Worm (Caenorhabditis elegans): ENCODE measurements around the gene B0252.1.

The B0252.1 gene

DNA sequence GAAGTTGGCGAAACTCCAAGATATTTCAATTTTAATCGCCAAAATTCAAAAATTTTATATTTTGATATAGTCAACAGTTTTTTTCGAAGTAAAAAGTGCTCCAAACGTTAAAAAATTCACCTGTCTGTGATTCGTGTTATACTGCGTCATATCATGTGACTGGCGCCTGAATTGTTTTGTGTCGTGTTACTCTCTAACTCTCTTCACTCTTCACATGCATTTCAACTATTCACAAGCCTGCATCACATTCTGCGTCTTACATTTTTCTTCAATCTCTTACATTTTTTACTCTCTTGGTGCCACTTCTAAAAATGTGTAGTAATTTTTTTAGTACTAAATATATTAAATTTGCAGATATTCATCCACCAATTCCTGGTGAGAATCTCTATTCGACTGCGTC is 8.9 kb downstream of the B0252.1 start, which contains the start of gene flcn-1 (continued):
- no peak for TF ChIP-seq nhr-11 (tag; optimal IDR thresholded peaks at IDR 0.05)
- peak; percentile 7 for TF ChIP-seq dsc-1 (tag; optimal IDR thresholded peaks at IDR 0.05)
- TF ChIP-seq pqm-1 (tag; optimal IDR thresholded peaks at IDR 0.05), result no peak
- peak; percentile 68 for TF ChIP-seq C04F5.9 (tag; optimal IDR thresholded peaks at IDR 0.05)
- peak; percentile 45 for TF ChIP-seq hlh-4 (tag; optimal IDR thresholded peaks at IDR 0.05)
- TF ChIP-seq rnt-1 (tag; optimal IDR thresholded peaks at IDR 0.05), result peak; percentile 40
- no peak for TF ChIP-seq skn-1 (tag; optimal IDR thresholded peaks at IDR 0.05)
- peak; percentile 81 for TF ChIP-seq fkh-8 (tag; optimal IDR thresholded peaks at IDR 0.05)
- TF ChIP-seq sup-37 (GFP tag; optimal IDR thresholded peaks at IDR 0.05), result no peak
- TF ChIP-seq pax-3 (tag; optimal IDR thresholded peaks at IDR 0.05), result no peak
- TF ChIP-seq elt-3 (tag; optimal IDR thresholded peaks at IDR 0.05), result no peak
- peak; percentile 85 for TF ChIP-seq lin-14 (GFP tag; optimal IDR thresholded peaks at IDR 0.05)
- no peak for TF ChIP-seq aly-2 (tag; optimal IDR thresholded peaks at IDR 0.05)
- TF ChIP-seq tlp-1 (tag; optimal IDR thresholded peaks at IDR 0.05), result no peak
- TF ChIP-seq alr-1 (tag; optimal IDR thresholded peaks at IDR 0.05; ENCODE audit: borderline replicate concordance), result no peak
- peak; percentile 29 for TF ChIP-seq lin-13 (GFP tag; optimal IDR thresholded peaks at IDR 0.05)
- peak; percentile 35 to 67 for TF ChIP-seq lsy-2 (tag; optimal IDR thresholded peaks at IDR 0.05)
- TF ChIP-seq fos-1 (tag; optimal IDR thresholded peaks at IDR 0.05), result peak; percentile 15
- TF ChIP-seq vab-15 (tag; optimal IDR thresholded peaks at IDR 0.05), result no peak
- TF ChIP-seq isw-1 (GFP tag; IDR thresholded peaks at IDR 0.05), result no peak
- TF ChIP-seq sptf-1 (tag; optimal IDR thresholded peaks at IDR 0.05), result no peak
- peak; percentile 42 for TF ChIP-seq nhr-19 (GFP tag; conservative IDR thresholded peaks at IDR 0.05)
- no peak for TF ChIP-seq efl-3 (GFP tag; optimal IDR thresholded peaks at IDR 0.05)
- TF ChIP-seq lir-3 (tag; optimal IDR thresholded peaks at IDR 0.05; ENCODE audit: poor library complexity), result peak; percentile 9
- peak; percentile 41 for TF ChIP-seq nhr-90 (tag; optimal IDR thresholded peaks at IDR 0.05; ENCODE audit: poor library complexity)
- peak; percentile 15 for TF ChIP-seq snpc-4 (tag; optimal IDR thresholded peaks at IDR 0.05)
- TF ChIP-seq zip-4 (GFP tag; optimal IDR thresholded peaks at IDR 0.05), result no peak
- TF ChIP-seq grh-1 (GFP tag; IDR thresholded peaks at IDR 0.05), result no peak
- peak; percentile 20 for TF ChIP-seq unc-130 (tag; optimal IDR thresholded peaks at IDR 0.05)
- TF ChIP-seq lin-15B (tag; optimal IDR thresholded peaks at IDR 0.05), result no peak
- TF ChIP-seq mef-2 (tag; optimal IDR thresholded peaks at IDR 0.05), result no peak
- no peak for TF ChIP-seq unc-62 (GFP tag; optimal IDR thresholded peaks at IDR 0.05)
- no peak for TF ChIP-seq unc-86 (tag; optimal IDR thresholded peaks at IDR 0.05)
- no peak for TF ChIP-seq F16B12.6 (tag; optimal IDR thresholded peaks at IDR 0.05)
- TF ChIP-seq mdl-1 (tag; optimal IDR thresholded peaks at IDR 0.05), result no peak
- TF ChIP-seq fkh-10 (GFP tag; optimal IDR thresholded peaks at IDR 0.05), result no peak
- TF ChIP-seq nhr-76 (tag; optimal IDR thresholded peaks at IDR 0.05), result no peak
- TF ChIP-seq nhr-47 (tag; optimal IDR thresholded peaks at IDR 0.05), result peak; percentile 67

DNA sequence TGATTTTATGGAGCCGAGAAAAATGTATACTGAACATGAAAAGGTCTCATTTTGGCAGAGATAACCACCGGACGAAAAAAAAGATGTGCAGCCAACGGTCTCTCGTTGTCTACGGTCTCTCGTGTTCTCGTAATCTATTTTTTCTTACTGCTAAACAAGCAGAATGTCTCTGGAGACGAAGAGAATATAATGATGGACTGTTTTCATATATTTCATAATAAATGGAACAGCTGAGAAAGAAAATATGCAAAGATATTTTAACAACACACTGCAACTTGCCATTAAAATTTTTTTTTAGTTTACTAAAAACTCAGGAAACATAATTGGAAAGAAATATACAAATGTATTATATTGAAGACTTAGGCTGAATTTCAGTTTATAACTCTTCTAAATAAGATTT is 10.6 kb downstream of the B0252.1 start:
- peak; percentile 1 for TF ChIP-seq nhr-71 (tag; optimal IDR thresholded peaks at IDR 0.05)
- peak; percentile 17 for TF ChIP-seq lin-14 (GFP tag; optimal IDR thresholded peaks at IDR 0.05)
- TF ChIP-seq nhr-28 (tag; optimal IDR thresholded peaks at IDR 0.05), result no peak
- peak; percentile 19 for TF ChIP-seq snpc-4 (tag; optimal IDR thresholded peaks at IDR 0.05)
- peak; percentile 7 for TF ChIP-seq mep-1 (tag; optimal IDR thresholded peaks at IDR 0.05)
- no peak for TF ChIP-seq tlp-1 (tag; optimal IDR thresholded peaks at IDR 0.05)

DNA sequence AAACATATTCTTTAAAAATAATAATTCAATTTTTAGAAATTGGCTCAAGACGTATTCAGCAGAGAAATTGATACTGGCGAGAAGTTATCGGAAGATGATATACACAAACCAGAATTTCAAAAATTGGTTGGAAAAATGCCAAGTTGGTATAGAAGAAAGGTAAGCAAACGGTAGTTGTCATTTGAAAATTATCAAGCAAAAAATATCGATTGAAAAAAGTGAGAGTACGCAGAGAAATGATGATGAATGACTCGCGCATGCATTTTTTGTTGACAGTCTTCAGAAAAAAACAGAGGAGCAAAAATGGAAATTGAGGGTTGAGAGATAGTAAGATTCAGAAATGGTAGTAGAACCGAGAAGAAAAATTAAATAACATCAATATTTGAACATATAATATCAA is 13.5 kb downstream of the B0252.1 start:
- TF ChIP-seq efl-1 (optimal IDR thresholded peaks at IDR 0.05) (no peak), efl-1 (GFP tag; optimal IDR thresholded peaks at IDR 0.05 in 1 of 2) (peak in 1 of 2 experiments; percentile 11), ceh-88 (GFP tag; IDR thresholded peaks at IDR 0.05) (no peak), mef-2 (tag; optimal IDR thresholded peaks at IDR 0.05) (no peak), pqm-1 (tag; optimal IDR thresholded peaks at IDR 0.05) (no peak)
